Worm (Caenorhabditis elegans) whole organism, young adult: Measurements from ENCODE around the gene ftn-1.

Source experiments
- Y79H2A.3 ChIP-seq: fragments of 200-800 bp; sonication (Bioruptor generic); conservative IDR thresholded peaks from 2 replicates; pipeline ENCODE4 v1.3.6; 2022; ENCODE audit warnings: missing genetic modification reagents, missing genetic modification characterization, missing compliant biosample characterization
- akir-1 ChIP-seq: fragments of 200-800 bp; sonication (Bioruptor generic); optimal IDR thresholded peaks from 2 replicates; lab custom pipeline; 2018; ENCODE audit warnings: mild to moderate bottlenecking, missing genetic modification characterization, moderate library complexity, missing compliant biosample characterization
- ceh-91 ChIP-seq: fragments of 200-800 bp; sonication (Bioruptor generic); IDR thresholded peaks from 2 replicates; pipeline ENCODE4 v1.3.6; 2022; ENCODE audit warnings: missing genetic modification reagents, missing genetic modification characterization, missing compliant biosample characterization
- dpff-1 ChIP-seq: sonication (generic microtip); optimal IDR thresholded peaks from 2 replicates; lab custom pipeline; 2017; ENCODE audit warnings: mild to moderate bottlenecking, missing genetic modification characterization, missing compliant biosample characterization
- mel-28 ChIP-seq: sonication (generic microtip); optimal IDR thresholded peaks from 2 replicates; lab custom pipeline; 2016; ENCODE audit warnings: borderline replicate concordance, mild to moderate bottlenecking, missing genetic modification characterization, missing compliant biosample characterization
- nhr-27 ChIP-seq: fragments of 200-800 bp; sonication (Bioruptor generic); optimal IDR thresholded peaks from 2 replicates; lab custom pipeline; 2018; ENCODE audit warnings: mild to moderate bottlenecking, missing genetic modification characterization, moderate library complexity, missing compliant biosample characterization
- snpc-4 ChIP-seq, 5 experiments: fragments of 150-350 bp in 1 of 5; sonication (generic microtip) in 4 of 5; optimal IDR thresholded peaks; 2 replicates each; lab custom pipeline; 2014 to 2018; ENCODE audit warnings: missing genetic modification characterization in 5 of 5, missing biosample characterization in 3 of 5, antibody characterized with exemption in 2 of 5, mild to moderate bottlenecking in 2 of 5, missing compliant biosample characterization in 2 of 5, missing genotype in 2 of 5, moderate library complexity in 2 of 5, missing genetic modification reagents in 1 of 5
- zfh-2 ChIP-seq: fragments of 200-800 bp; sonication (Bioruptor generic); conservative IDR thresholded peaks from 2 replicates; pipeline ENCODE4 v1.3.6; 2022; ENCODE audit warnings: missing genetic modification reagents, missing genetic modification characterization, missing compliant biosample characterization

DNA sequence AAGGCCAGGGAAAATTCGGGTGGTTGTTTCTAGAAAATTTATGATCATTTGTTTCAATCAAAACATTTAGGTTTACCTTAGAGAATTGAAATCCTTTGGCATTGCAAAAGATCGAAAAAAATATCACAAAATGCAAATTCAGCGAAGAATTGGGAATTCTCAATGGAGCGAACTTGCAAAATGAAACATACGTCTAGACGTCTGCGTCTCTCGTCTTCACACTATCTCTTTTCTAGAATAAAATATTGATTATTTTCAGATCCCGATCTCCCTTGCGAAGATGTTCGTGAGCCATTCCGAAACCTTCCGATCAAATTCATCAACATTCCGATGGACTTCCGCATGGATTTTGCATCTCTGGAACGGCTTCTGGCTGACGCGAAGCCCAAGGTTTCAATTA is 33.0 kb upstream of the ftn-1 start, which contains the start of gene ets-6:
- TF ChIP-seq mel-28 (tag; lab: Kevin White, UChicago) (no peak), dpff-1 (tag; lab: Kevin White, UChicago) (no peak), zfh-2 (GFP tag; lab: Robert Waterston, UW) (no peak), snpc-4 (GFP tag; optimal IDR thresholded peaks at IDR 0.05; lab: Kevin White, UChicago) (no peak), snpc-4 (tag; optimal IDR thresholded peaks at IDR 0.05; lab: Kevin White, UChicago) (no peak), nhr-27 (tag; lab: Kevin White, UChicago) (no peak), Y79H2A.3 (no peak), akir-1 (no peak), ceh-91 (GFP tag; lab: Robert Waterston, UW) (no peak; the same call in 1 of the 2 replicates)
